Fruit fly (Drosophila melanogaster) whole organism, embryonic: ENCODE measurements around the gene Sirt4.

Source experiments
- Abd-B ChIP-seq: fragments of 200-800 bp; sonication (Bioruptor generic); optimal IDR thresholded peaks from 2 replicates; lab custom pipeline; 2018; ENCODE audit warnings: missing biosample characterization, mild to moderate bottlenecking, missing genetic modification characterization, moderate library complexity
- Adf1 ChIP-seq: fragments of 200-800 bp; sonication (Bioruptor generic); IDR thresholded peaks from 2 replicates; pipeline ENCODE4 v1.3.6; 2022; ENCODE audit warnings: missing biosample characterization, missing genetic modification characterization
- CG10462 ChIP-seq: fragments of 200-800 bp; sonication (Bioruptor generic); optimal IDR thresholded peaks from 2 replicates; lab custom pipeline; 2016; ENCODE audit warnings: missing biosample characterization, missing genetic modification characterization
- CG15011 ChIP-seq: fragments of 200-800 bp; sonication (Bioruptor generic); optimal IDR thresholded peaks from 3 replicates; lab custom pipeline; 2018; ENCODE audit warnings: missing biosample characterization, mild to moderate bottlenecking, missing genetic modification characterization
- Sox102F ChIP-seq: fragments of 200-800 bp; sonication (Bioruptor generic); optimal IDR thresholded peaks from 2 replicates; lab custom pipeline; 2018; ENCODE audit warnings: missing biosample characterization, mild to moderate bottlenecking, missing genetic modification characterization, moderate library complexity
- crc ChIP-seq: fragments of 200-800 bp; sonication (Bioruptor generic); optimal IDR thresholded peaks from 2 replicates; lab custom pipeline; 2016; ENCODE audit warnings: missing biosample characterization, missing genetic modification characterization
- lov ChIP-seq, 2 experiments: fragments of 200-800 bp in 1 of 2; fragments of >200 bp in 1 of 2; sonication (Bioruptor generic) in 1 of 2; IDR thresholded peaks in 1 of 2; optimal IDR thresholded peaks in 1 of 2; 2 replicates in 1 of 2; 3 replicates in 1 of 2; pipeline versions ENCODE4 v1.3.6 to Lab custom; 2017 to 2022; ENCODE audit warnings: missing biosample characterization in 1 of 2, missing genetic modification characterization in 1 of 2
- nmo ChIP-seq: fragments of 200-800 bp; sonication (Bioruptor generic); optimal IDR thresholded peaks from 2 replicates; lab custom pipeline; 2018; ENCODE audit warnings: missing biosample characterization, mild to moderate bottlenecking, missing genetic modification characterization, moderate library complexity
- pan ChIP-seq, 4 experiments: fragments of >200 bp in 3 of 4; fragments of 200-800 bp in 1 of 4; sonication (Bioruptor generic) in 1 of 4; optimal IDR thresholded peaks in 3 of 4; IDR thresholded peaks in 1 of 4; 2 replicates each; pipeline versions ENCODE4 v1.3.6 to Lab custom; 2017 to 2022; ENCODE audit warnings: missing biosample characterization in 2 of 4, missing genetic modification characterization in 2 of 4, mixed read lengths in 1 of 4
- sens-2 ChIP-seq: fragments of 200-800 bp; sonication (Bioruptor generic); IDR thresholded peaks from 2 replicates; pipeline ENCODE4 v1.3.6; 2022; ENCODE audit warnings: missing biosample characterization, missing genetic modification characterization
- ssp ChIP-seq: fragments of 200-800 bp; sonication (Bioruptor generic); IDR thresholded peaks from 2 replicates; pipeline ENCODE4 v1.3.6; 2022; ENCODE audit warnings: missing biosample characterization, missing genetic modification characterization
- stc ChIP-seq: fragments of 200-800 bp; sonication (Bioruptor generic); IDR thresholded peaks from 2 replicates; pipeline ENCODE4 v1.3.6; 2022; ENCODE audit warnings: missing biosample characterization, missing genetic modification characterization

DNA sequence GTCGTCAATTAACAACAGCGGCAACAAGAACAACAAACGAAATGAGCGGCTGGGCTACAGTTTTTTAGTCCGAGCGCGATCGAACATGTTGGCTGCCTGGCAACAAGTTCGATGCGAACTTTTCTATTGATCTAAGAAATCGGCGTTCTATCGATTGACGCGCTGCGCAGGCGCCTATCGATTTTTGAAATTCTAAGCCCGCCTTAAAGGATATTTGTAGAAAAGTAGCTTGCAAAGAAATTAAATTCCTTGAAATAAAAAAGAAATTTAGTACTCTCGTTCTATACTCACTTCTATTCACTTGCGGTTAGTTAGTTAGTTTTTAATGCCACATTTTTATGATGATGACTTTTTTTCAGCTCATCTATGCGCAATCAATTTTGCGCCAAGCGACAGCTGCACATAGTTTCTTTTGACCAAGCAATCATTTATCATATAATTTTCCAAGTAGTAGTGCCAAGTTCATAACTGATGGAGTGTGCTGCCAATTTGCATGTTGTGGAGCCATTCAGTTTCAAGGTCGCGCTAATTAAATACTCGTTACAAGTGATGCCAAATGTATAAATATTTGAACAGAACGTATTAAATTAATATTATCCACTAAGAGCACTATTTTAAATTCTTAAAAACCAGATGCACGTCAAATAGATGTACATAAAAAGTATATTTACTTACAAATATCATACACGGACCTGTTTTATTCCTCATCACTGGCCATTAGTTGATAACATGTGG lies 14.4 kb upstream of the Sirt4 start, which contains the start of the genes Tre1 and Gr5a:
- TF ChIP-seq lov (optimal IDR thresholded peaks at IDR 0.05; lab: Kevin White, UChicago) = no peak
- TF ChIP-seq lov (GFP tag; IDR thresholded peaks at IDR 0.05; lab: Robert Waterston, UW) = no peak
- no peak for TF ChIP-seq pan (optimal IDR thresholded peaks at IDR 0.05; lab: Kevin White, UChicago)
- no peak for TF ChIP-seq pan (GFP tag; optimal IDR thresholded peaks at IDR 0.05 in 1 of 2, IDR thresholded peaks at IDR 0.05 in 1 of 2)
- TF ChIP-seq ssp (GFP tag; lab: Robert Waterston, UW) = no peak
- no peak for TF ChIP-seq crc (GFP tag; lab: Kevin White, UChicago)
- no peak for TF ChIP-seq Sox102F (GFP tag; lab: Kevin White, UChicago)
- no peak for TF ChIP-seq stc (GFP tag; lab: Robert Waterston, UW)
- no peak for TF ChIP-seq Adf1
- no peak for TF ChIP-seq CG15011 (GFP tag; lab: Kevin White, UChicago)
- TF ChIP-seq sens-2 (GFP tag; lab: Robert Waterston, UW) = no peak
- no peak for TF ChIP-seq CG10462 (GFP tag; lab: Kevin White, UChicago)
- no peak for TF ChIP-seq Abd-B (GFP tag; lab: Kevin White, UChicago)
- TF ChIP-seq nmo (GFP tag; lab: Kevin White, UChicago) = no peak
